Fruit fly (Drosophila melanogaster): ENCODE results near the gene RpS10b.
A peak's percentile ranks its signal among the peaks of the same experiment; 100 is the strongest.

RpS10b gene

DNA sequence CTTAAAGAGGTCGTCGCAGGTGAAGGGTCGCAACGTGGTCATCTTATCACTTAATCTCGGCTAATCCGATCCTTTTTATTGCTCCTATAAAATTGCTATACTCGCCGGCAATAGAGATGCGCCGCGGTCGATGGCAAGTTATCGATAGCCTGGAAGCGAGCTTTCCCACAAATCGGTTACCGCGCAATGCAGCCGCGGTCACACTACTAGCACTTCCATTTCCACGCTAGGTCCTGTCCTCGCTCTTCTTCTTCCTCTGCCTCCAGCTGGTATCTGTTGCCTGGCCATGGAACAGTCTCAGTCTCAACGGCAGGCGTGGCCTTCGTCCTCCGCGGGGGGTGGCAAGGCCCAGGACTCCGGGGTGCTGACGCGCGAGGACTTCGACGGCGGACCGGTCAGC, 25.1 kb downstream of the RpS10b start, which contains the start of the genes Naa20A and MKP-4:
TSS of gene Naa20A (minus strand) at position 151 of the 400 bp plus-strand sequence.
TSS of gene MKP-4 (plus strand) at position 191 of the 400 bp plus-strand sequence.
- no peak for TF ChIP-seq CG17801 (GFP tag; optimal IDR thresholded peaks at IDR 0.05; ENCODE audit: partially characterized antibody)

DNA sequence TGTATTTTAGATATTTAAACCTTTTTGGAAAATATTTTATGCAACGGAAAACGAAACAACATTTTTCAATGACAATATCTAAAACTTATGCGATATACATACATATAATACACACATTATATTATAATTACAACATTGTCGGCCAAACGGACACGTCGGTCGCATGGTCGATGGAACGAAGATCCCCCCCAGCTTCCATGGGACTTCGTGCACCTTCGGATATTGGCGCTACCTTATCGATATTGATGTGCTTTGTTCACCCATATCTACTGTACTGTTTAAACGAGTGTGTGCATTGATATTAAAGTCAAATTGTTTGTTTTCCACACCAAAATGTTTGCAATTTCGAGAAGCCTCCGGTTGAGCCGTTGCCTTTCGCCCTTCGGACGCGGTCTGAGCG, 27.6 kb downstream of the RpS10b start, which contains the start of gene CG14212:
TSS of gene CG14212 (plus strand) at position 301 of the 400 bp plus-strand sequence.
- no peak for TF ChIP-seq CG17801 (GFP tag; optimal IDR thresholded peaks at IDR 0.05; ENCODE audit: partially characterized antibody)

DNA sequence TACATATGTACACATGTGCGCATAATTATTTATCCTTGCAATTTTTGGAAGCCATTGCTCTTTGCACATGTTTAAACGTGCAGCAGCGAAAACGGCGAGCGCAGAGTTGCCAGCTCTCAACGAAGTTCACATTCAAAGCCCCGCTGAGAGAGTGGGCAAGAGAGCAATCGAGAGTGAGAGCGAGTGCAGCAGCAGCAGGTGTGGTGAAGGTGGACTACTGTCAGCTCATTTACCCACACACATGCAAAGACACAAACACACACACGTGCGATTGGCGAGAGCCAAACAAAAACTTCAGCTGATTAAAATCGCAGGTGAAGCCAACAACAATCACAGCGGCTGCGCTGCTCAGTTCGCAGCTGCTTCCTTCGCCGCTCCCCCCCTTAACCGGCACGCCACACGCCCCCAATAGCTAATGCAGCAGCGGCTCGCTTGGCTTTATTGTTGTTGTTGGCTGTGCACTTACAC, 33.6 kb downstream of the RpS10b start:
- peak; percentile 35 for TF ChIP-seq CG17801 (GFP tag; optimal IDR thresholded peaks at IDR 0.05; ENCODE audit: partially characterized antibody)

DNA sequence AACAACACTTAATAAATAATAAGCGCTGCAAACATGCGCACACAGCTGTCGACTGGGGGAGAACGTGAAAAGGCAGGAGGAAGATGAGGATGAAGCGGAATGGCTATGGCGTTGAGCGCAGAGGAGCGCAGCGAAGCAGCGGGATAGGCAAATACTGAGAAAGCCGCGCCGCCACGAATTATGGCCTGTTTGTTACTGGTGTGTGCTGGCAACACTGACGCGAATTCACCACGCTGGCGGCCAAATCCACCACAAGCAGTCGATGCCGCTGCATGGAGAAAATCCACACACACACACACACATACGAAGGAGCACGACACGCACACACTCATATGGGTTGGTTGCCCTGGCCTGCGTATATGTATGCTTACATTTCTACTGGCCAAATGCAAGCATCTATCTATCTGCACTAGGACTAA, 39.2 kb downstream of the RpS10b start:
- no peak for TF ChIP-seq CG17801 (GFP tag; optimal IDR thresholded peaks at IDR 0.05; ENCODE audit: partially characterized antibody)

DNA sequence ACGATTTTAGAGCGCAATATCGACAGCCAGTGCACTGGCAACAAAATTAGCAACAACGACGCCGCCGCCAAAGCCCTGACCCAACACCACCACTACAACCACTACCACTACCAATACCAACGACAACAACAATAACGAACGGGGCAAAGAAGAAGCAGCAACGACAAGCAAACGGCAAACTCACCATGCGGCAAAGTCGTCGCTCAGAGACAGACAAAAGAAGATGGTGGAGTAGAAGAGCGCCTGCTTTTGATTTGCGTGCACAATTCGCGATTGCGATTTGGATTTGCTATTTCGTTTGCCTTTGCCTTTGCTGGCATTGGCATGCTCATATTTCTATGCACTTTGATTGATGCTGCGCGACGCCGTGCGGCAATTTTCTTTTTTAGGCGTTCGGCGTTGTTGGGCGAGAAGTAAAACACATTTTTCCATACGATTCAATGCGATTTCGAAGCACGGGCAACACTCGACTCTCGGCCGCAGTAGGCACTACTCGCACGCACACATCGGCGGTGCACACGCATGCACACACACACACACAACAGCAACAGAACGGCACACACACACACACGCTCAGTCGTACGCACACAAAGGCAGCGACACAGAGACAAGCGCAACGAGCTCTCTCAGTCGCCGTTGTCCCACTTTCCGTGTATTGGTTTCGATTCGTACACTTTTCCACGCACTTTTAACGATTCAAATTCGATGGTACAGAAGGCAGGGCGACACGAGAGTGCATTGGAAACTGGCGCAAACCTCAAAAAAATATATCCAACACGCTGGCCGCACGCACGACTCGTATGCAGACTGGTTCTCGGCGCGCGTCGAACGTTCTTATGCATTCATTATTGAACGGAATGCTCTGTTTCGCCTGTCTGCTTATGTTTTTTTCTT, 39.9 kb downstream of the RpS10b start:
- TF ChIP-seq CG17801 (GFP tag; optimal IDR thresholded peaks at IDR 0.05; ENCODE audit: partially characterized antibody) = peak; percentile 25

DNA sequence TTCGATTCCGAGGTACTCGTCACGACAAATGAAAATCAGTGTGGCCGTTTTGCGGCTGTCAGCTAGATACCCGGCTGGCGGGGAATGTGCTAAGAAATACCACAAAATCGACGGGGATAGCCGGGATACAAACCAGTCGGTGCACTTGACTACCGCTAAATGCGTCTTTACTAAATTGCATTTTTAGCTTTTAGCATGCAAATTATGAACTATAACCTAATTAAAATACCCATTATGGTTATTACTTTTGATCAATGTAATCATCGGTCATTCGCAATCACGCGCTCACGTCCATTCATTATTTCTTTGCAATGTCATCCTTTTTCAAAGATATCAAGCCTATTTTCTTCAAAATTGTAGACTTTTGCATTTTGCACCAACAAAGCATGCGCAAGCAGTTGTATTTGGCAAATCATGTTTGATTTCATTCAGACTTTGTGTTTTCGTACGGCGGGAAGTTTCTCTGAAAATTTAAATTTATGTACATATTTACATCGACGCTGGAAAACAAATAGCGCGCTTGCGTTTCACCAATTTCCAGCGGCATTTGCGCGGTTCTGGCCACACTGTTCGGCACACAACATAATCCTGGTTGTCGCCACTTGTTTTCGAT, 40.6 kb downstream of the RpS10b start, which contains the start of gene Rcd-1:
TSS of gene Rcd-1 (plus strand) at position 440 of the 613 bp plus-strand sequence.
- no peak for TF ChIP-seq CG17801 (GFP tag; optimal IDR thresholded peaks at IDR 0.05; ENCODE audit: partially characterized antibody)

DNA sequence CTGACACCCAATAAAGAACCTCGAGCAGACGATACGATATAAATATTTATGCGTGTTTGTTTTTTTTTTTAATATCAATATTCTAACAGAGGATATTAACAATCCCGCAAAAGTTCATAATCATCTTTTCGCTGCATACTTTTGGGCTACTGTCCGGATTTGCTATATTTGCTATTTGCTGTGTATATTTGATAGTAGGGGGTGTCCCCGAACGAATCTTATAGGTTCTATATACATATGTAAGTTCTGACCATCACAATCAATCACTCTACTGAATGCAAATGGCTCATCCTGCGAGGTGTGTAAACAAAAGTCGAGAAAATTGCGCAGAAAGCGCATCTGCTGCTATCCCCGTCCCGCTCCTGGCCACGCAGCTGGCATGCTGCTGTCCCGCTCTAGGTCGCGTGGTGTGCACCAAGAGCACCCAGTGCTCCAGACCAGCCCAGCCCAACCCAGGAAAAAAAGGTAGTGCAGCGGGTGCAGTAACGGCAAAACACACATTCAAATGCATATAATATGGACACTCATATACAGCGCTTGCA, 42.9 kb downstream of the RpS10b start:
- TF ChIP-seq CG17801 (GFP tag; optimal IDR thresholded peaks at IDR 0.05; ENCODE audit: partially characterized antibody) = no peak

DNA sequence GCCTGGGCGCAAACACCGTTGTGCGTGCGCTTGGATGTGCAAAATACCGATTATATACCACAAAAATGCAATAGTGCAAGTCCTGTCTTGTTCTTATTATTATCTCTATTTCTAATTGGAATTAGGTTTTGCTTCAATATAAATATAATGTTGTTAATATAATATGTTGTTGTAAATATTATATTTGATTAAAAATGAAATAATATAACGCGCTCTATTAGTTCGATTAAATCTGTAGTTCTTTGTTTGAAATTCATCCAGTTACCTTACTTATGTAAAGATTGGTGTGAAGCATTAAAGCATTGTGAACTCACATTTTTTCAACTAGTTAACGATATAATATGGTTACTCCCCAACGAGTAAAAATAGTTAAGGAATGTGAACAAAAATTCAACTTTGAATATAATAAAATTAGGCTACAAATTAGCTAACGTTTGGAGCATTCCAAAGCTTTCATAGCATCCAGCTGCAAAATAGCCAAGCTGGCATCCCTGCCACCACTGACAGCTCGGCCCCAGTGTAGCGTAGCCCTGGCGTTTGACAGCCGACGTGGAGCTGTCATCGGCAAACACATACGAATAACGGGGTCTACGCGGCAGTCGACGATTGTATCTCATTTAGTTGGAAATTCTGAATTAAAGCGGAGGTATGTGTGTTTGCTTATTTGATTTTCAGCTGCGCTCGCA, 45.1 kb downstream of the RpS10b start, which contains the start of the genes CG12237 and Sec61gamma:
TSS of gene CG12237 (minus strand) at position 51 of the 686 bp plus-strand sequence.
TSS of gene Sec61gamma (plus strand) at position 509 of the 686 bp plus-strand sequence.
- peak; percentile 45 for TF ChIP-seq CG17801 (GFP tag; optimal IDR thresholded peaks at IDR 0.05; ENCODE audit: partially characterized antibody)

DNA sequence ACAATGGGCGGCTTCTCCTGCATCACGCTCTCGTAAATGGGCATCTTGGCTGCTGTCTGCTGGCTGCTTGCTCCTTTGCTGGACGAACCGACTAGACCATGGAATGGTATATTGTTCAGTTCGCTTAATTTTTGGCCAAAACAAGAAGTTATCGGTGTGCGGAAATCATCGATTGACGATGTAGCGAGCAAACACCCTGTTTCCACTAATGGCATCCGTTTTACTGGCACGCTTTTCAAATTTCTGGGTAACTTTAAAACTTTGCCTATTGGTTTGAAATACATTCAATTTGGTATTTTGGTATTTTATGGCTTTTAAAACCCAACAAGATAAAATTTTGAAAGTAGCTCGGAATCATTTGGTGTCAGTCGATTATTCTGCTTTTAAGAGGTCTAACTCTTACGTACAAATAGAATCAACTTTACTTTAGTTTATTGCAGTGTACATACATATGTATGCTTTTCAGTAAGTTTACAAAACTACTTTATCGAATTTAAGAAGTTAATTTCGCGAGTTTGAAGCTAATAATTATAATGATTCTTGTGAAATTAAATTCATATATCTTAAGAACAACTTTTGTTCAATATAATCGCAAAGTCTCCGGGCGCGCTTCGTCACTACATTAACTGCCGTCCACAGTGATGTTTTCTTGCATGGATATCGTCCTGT, 48.2 kb downstream of the RpS10b start, which contains the start of gene Arp10:
TSS of gene Arp10 (minus strand) at position 304 of the 669 bp plus-strand sequence.
- no peak for TF ChIP-seq CG17801 (GFP tag; optimal IDR thresholded peaks at IDR 0.05; ENCODE audit: partially characterized antibody)

Data from ovary, adult (tissue).